Fruit fly (Drosophila melanogaster) whole organism, embryonic: Measurements from ENCODE around the gene ct.

Source experiments
- Atf6 ChIP-seq: fragments of 200-800 bp; sonication (Bioruptor generic); IDR thresholded peaks from 2 replicates; pipeline ENCODE4 v1.3.6; 2022; ENCODE audit warnings: missing biosample characterization, missing genetic modification characterization
- C15 ChIP-seq: fragments of 200-800 bp; sonication (Bioruptor generic); IDR thresholded peaks from 3 replicates; pipeline ENCODE4 v1.3.6; 2022; ENCODE audit warnings: missing biosample characterization, missing genetic modification characterization
- CG10274 ChIP-seq: fragments of 200-800 bp; sonication (Bioruptor generic); optimal IDR thresholded peaks from 3 replicates; lab custom pipeline; 2017; ENCODE audit warnings: missing biosample characterization, mild to moderate bottlenecking, missing genetic modification characterization
- CG11456 ChIP-seq: fragments of 200-800 bp; sonication (Bioruptor generic); IDR thresholded peaks from 3 replicates; pipeline ENCODE4 v1.3.6; 2022; ENCODE audit warnings: missing biosample characterization, missing genetic modification characterization
- CG12659 ChIP-seq: fragments of 200-800 bp; sonication (Bioruptor generic); optimal IDR thresholded peaks from 3 replicates; lab custom pipeline; 2017; ENCODE audit warnings: mild to moderate bottlenecking, missing biosample characterization, missing genetic modification reagents, missing genetic modification characterization
- CG13624 ChIP-seq: fragments of 200-800 bp; sonication (Bioruptor generic); optimal IDR thresholded peaks from 2 replicates; lab custom pipeline; 2016; ENCODE audit warnings: missing biosample characterization, missing genetic modification characterization
- CG15601 ChIP-seq: fragments of 200-800 bp; sonication (Bioruptor generic); optimal IDR thresholded peaks from 3 replicates; lab custom pipeline; 2019; ENCODE audit warnings: missing biosample characterization, mild to moderate bottlenecking, missing genetic modification characterization, moderate library complexity
- CG1603 ChIP-seq: fragments of 200-800 bp; sonication (Bioruptor generic); optimal IDR thresholded peaks from 2 replicates; lab custom pipeline; 2019; ENCODE audit warnings: missing biosample characterization, mild to moderate bottlenecking, missing genetic modification characterization, moderate library complexity
- CG30431 ChIP-seq: fragments of 200-800 bp; sonication (Bioruptor generic); optimal IDR thresholded peaks from 2 replicates; lab custom pipeline; 2017; ENCODE audit warnings: missing biosample characterization, missing genetic modification characterization
- CG3163 ChIP-seq: fragments of 200-800 bp; sonication (Bioruptor generic); optimal IDR thresholded peaks from 3 replicates; lab custom pipeline; 2016; ENCODE audit warnings: missing biosample characterization, missing genetic modification characterization
- CG4282 ChIP-seq: fragments of 200-800 bp; sonication (Bioruptor generic); optimal IDR thresholded peaks from 2 replicates; lab custom pipeline; 2016; ENCODE audit warnings: missing biosample characterization, missing genetic modification characterization
- CG4360 ChIP-seq: fragments of 200-800 bp; sonication (Bioruptor generic); IDR thresholded peaks from 2 replicates; pipeline ENCODE4 v1.3.6; 2022; ENCODE audit warnings: missing biosample characterization, missing genetic modification characterization
- CG4404 ChIP-seq: fragments of 200-800 bp; sonication (Bioruptor generic); IDR thresholded peaks from 2 replicates; pipeline ENCODE4 v1.3.6; 2022; ENCODE audit warnings: missing biosample characterization, missing genetic modification characterization
- CG6272 ChIP-seq: fragments of 200-800 bp; sonication (Bioruptor generic); IDR thresholded peaks from 2 replicates; pipeline ENCODE4 v1.3.6; 2022; ENCODE audit warnings: missing biosample characterization, missing genetic modification characterization
- CG7987 ChIP-seq: fragments of 200-800 bp; sonication (Bioruptor generic); optimal IDR thresholded peaks from 2 replicates; lab custom pipeline; 2018; ENCODE audit warnings: missing biosample characterization, mild to moderate bottlenecking, missing genetic modification characterization, moderate library complexity
- CG8765 ChIP-seq: fragments of 200-800 bp; sonication (Bioruptor generic); IDR thresholded peaks from 2 replicates; pipeline ENCODE4 v1.3.6; 2022; ENCODE audit warnings: missing biosample characterization, missing genetic modification characterization
- CG9437 ChIP-seq: fragments of 200-800 bp; sonication (Bioruptor generic); optimal IDR thresholded peaks from 2 replicates; lab custom pipeline; 2018; ENCODE audit warnings: missing biosample characterization, mild to moderate bottlenecking, missing genetic modification characterization
- CHES-1-like ChIP-seq: fragments of 200-800 bp; sonication (Bioruptor generic); optimal IDR thresholded peaks from 2 replicates; lab custom pipeline; 2016; ENCODE audit warnings: missing biosample characterization, missing genetic modification characterization
- Chrac-16 ChIP-seq: fragments of 200-800 bp; sonication (Bioruptor generic); optimal IDR thresholded peaks from 3 replicates; lab custom pipeline; 2016; ENCODE audit warnings: missing biosample characterization, missing genetic modification characterization
- Dad ChIP-seq: fragments of 200-800 bp; sonication (Bioruptor generic); optimal IDR thresholded peaks from 3 replicates; lab custom pipeline; 2016; ENCODE audit warnings: missing biosample characterization, missing genetic modification characterization
- Dip2 ChIP-seq: fragments of 200-800 bp; sonication (Bioruptor generic); IDR thresholded peaks from 2 replicates; pipeline ENCODE4 v1.3.6; 2022; ENCODE audit warnings: missing biosample characterization, missing genetic modification characterization
- Eip74EF ChIP-seq, 2 experiments: fragments of 200-800 bp in 1 of 2; fragments of >200 bp in 1 of 2; sonication (Bioruptor generic) in 1 of 2; optimal IDR thresholded peaks; 2 replicates each; lab custom pipeline; 2017 to 2019; ENCODE audit warnings: missing biosample characterization in 2 of 2, missing genetic modification characterization in 2 of 2, mild to moderate bottlenecking in 1 of 2, moderate library complexity in 1 of 2
- HLH54F ChIP-seq: fragments of 200-800 bp; sonication (Bioruptor generic); optimal IDR thresholded peaks from 3 replicates; lab custom pipeline; 2016; ENCODE audit warnings: missing biosample characterization, missing genetic modification characterization
- Hr3 ChIP-seq: fragments of 200-800 bp; sonication (Bioruptor generic); optimal IDR thresholded peaks from 3 replicates; lab custom pipeline; 2016; ENCODE audit warnings: missing biosample characterization, missing genetic modification characterization
- Hsf ChIP-seq: fragments of 200-800 bp; sonication (Bioruptor generic); optimal IDR thresholded peaks from 3 replicates; lab custom pipeline; 2016; ENCODE audit warnings: missing biosample characterization, missing genetic modification characterization
- Jarid2 ChIP-seq: fragments of 200-800 bp; sonication (Bioruptor generic); optimal IDR thresholded peaks from 3 replicates; lab custom pipeline; 2017; ENCODE audit warnings: mild to moderate bottlenecking, missing biosample characterization, missing genetic modification reagents, missing genetic modification characterization
- Kr ChIP-seq: fragments of 200-800 bp; sonication (Bioruptor generic); optimal IDR thresholded peaks from 2 replicates; lab custom pipeline; 2017; ENCODE audit warnings: missing biosample characterization, mild to moderate bottlenecking, missing genetic modification characterization
- Med ChIP-seq: fragments of 200-800 bp; sonication (Bioruptor generic); peaks from one replicate; lab custom pipeline; 2016; ENCODE audit warnings: missing biosample characterization, missing genetic modification characterization, mild to moderate bottlenecking, inconsistent platforms, moderate library complexity
- Oaz ChIP-seq: fragments of 200-800 bp; sonication (Bioruptor generic); IDR thresholded peaks from 2 replicates; pipeline ENCODE4 v1.3.6; 2022; ENCODE audit warnings: missing biosample characterization, missing genetic modification characterization
- Side ChIP-seq: fragments of 200-800 bp; sonication (Bioruptor generic); optimal IDR thresholded peaks from 2 replicates; lab custom pipeline; 2016; ENCODE audit warnings: missing biosample characterization, missing genetic modification characterization
- Trl ChIP-seq, 3 experiments: fragments of >200 bp in 2 of 3; fragments of 200-800 bp in 1 of 3; sonication (Bioruptor generic) in 1 of 3; optimal IDR thresholded peaks; 2 replicates in 1 of 3; 3 replicates in 2 of 3; lab custom pipeline; 2016 to 2017; ENCODE audit warnings: missing biosample characterization in 1 of 3, missing genetic modification characterization in 1 of 3
- YL-1 ChIP-seq: fragments of 200-800 bp; sonication (Bioruptor generic); optimal IDR thresholded peaks from 3 replicates; lab custom pipeline; 2017; ENCODE audit warnings: missing biosample characterization, mild to moderate bottlenecking, missing genetic modification characterization
- ash1 ChIP-seq: fragments of 200-800 bp; sonication (Bioruptor generic); optimal IDR thresholded peaks from 2 replicates; lab custom pipeline; 2018; ENCODE audit warnings: missing biosample characterization, mild to moderate bottlenecking, missing genetic modification characterization
- bab2 ChIP-seq: fragments of 200-800 bp; sonication (Bioruptor generic); optimal IDR thresholded peaks from 2 replicates; lab custom pipeline; 2016; ENCODE audit warnings: missing biosample characterization, missing genetic modification characterization
- cad ChIP-seq: fragments of >200 bp; optimal IDR thresholded peaks from 2 replicates; lab custom pipeline; 2017; ENCODE audit warnings: missing biosample characterization, missing genetic modification characterization
- crol ChIP-seq: fragments of 200-800 bp; sonication (Bioruptor generic); IDR thresholded peaks from 2 replicates; pipeline ENCODE4 v1.3.6; 2022; ENCODE audit warnings: missing biosample characterization, missing genetic modification characterization
- dimm ChIP-seq: fragments of 200-800 bp; sonication (Bioruptor generic); IDR thresholded peaks from 2 replicates; pipeline ENCODE4 v1.3.6; 2022; ENCODE audit warnings: missing biosample characterization, missing genetic modification characterization
- en ChIP-seq: fragments of 200-800 bp; sonication (Bioruptor generic); optimal IDR thresholded peaks from 2 replicates; lab custom pipeline; 2016; ENCODE audit warnings: missing biosample characterization, missing genetic modification characterization
- eve ChIP-seq, 2 experiments: fragments of >200 bp; optimal IDR thresholded peaks; 2 replicates each; lab custom pipeline; 2017; ENCODE audit warnings: missing biosample characterization in 2 of 2, missing genetic modification characterization in 2 of 2
- kah ChIP-seq: fragments of 200-800 bp; sonication (Bioruptor generic); optimal IDR thresholded peaks from 2 replicates; lab custom pipeline; 2018; ENCODE audit warnings: missing biosample characterization, mild to moderate bottlenecking, missing genetic modification characterization
- lbe ChIP-seq: fragments of 200-800 bp; sonication (Bioruptor generic); optimal IDR thresholded peaks from 2 replicates; lab custom pipeline; 2016; ENCODE audit warnings: missing biosample characterization, mild to moderate bottlenecking, missing genetic modification characterization
- mld ChIP-seq: fragments of 200-800 bp; sonication (Bioruptor generic); IDR thresholded peaks from 3 replicates; pipeline ENCODE4 v1.3.6; 2022; ENCODE audit warnings: missing biosample characterization, missing genetic modification characterization; ENCODE audit not compliant: partially characterized antibody
- nerfin-2 ChIP-seq: fragments of 200-800 bp; sonication (Bioruptor generic); IDR thresholded peaks from 2 replicates; pipeline ENCODE4 v1.3.6; 2022; ENCODE audit warnings: missing biosample characterization, missing genetic modification characterization; ENCODE audit not compliant: partially characterized antibody
- pb ChIP-seq: fragments of 200-800 bp; sonication (Bioruptor generic); optimal IDR thresholded peaks from 3 replicates; lab custom pipeline; 2016; ENCODE audit warnings: missing biosample characterization, missing genetic modification characterization
- pho ChIP-seq: fragments of 200-800 bp; sonication (Bioruptor generic); optimal IDR thresholded peaks from 2 replicates; lab custom pipeline; 2016; ENCODE audit warnings: missing biosample characterization, missing genetic modification characterization
- sc ChIP-seq, 3 experiments: fragments of >200 bp in 2 of 3; fragments of 200-800 bp in 1 of 3; sonication (Bioruptor generic) in 1 of 3; optimal IDR thresholded peaks; 2 replicates in 2 of 3; 3 replicates in 1 of 3; lab custom pipeline; 2017; ENCODE audit warnings: mild to moderate bottlenecking in 1 of 3, missing biosample characterization in 1 of 3, missing genetic modification characterization in 1 of 3, missing genetic modification reagents in 1 of 3
- sd ChIP-seq: fragments of 200-800 bp; sonication (Bioruptor generic); optimal IDR thresholded peaks from 3 replicates; lab custom pipeline; 2018; ENCODE audit warnings: missing biosample characterization, mild to moderate bottlenecking, missing genetic modification characterization, moderate library complexity
- slbo ChIP-seq: fragments of 200-800 bp; sonication (Bioruptor generic); IDR thresholded peaks from 2 replicates; pipeline ENCODE4 v1.3.6; 2022; ENCODE audit warnings: missing biosample characterization, missing genetic modification characterization
- slp2 ChIP-seq: fragments of 200-800 bp; sonication (Bioruptor generic); optimal IDR thresholded peaks from 2 replicates; lab custom pipeline; 2016; ENCODE audit warnings: missing biosample characterization, missing genetic modification characterization
- tio ChIP-seq: fragments of 200-800 bp; sonication (Bioruptor generic); optimal IDR thresholded peaks from 2 replicates; lab custom pipeline; 2017; ENCODE audit warnings: missing biosample characterization, missing genetic modification characterization, inconsistent platforms
- yki ChIP-seq: fragments of >200 bp; optimal IDR thresholded peaks from 3 replicates; lab custom pipeline; 2018

Gene ct

dm6 chrX:7709708-7710438 is 101.6 kb downstream of the ct start (continued):
- TF ChIP-seq Oaz (no peak), CG9437 (GFP tag; lab: Kevin White, UChicago) (no peak), nerfin-2 (GFP tag; lab: Robert Waterston, UW) (no peak), C15 (no peak), CG12659 (GFP tag; lab: Kevin White, UChicago) (no peak), en (GFP tag; lab: Kevin White, UChicago) (no peak), CG1603 (no peak), CG8765 (GFP tag; lab: Robert Waterston, UW) (no peak), tio (GFP tag; lab: Kevin White, UChicago) (no peak), slbo (GFP tag; lab: Robert Waterston, UW) (no peak), Chrac-16 (GFP tag; lab: Kevin White, UChicago) (no peak), YL-1 (GFP tag; lab: Kevin White, UChicago) (no peak), CG11456 (GFP tag; lab: Robert Waterston, UW) (no peak), Eip74EF (GFP tag; optimal IDR thresholded peaks at IDR 0.05; lab: Kevin White, UChicago) (no peak), CG6272 (GFP tag; lab: Robert Waterston, UW) (no peak), crol (GFP tag; lab: Robert Waterston, UW) (no peak), kah (GFP tag; lab: Kevin White, UChicago) (no peak), CG13624 (no peak), CG3163 (peak; percentile 74), HLH54F (no peak), Med (peak; percentile 68), ash1 (GFP tag; lab: Kevin White, UChicago) (no peak), CG4360 (GFP tag; lab: Robert Waterston, UW) (peak; percentile 83), cad (no peak), Trl (optimal IDR thresholded peaks at IDR 0.05; lab: Kevin White, UChicago) (peak; percentile 82 to 85), Trl (GFP tag; optimal IDR thresholded peaks at IDR 0.05; lab: Kevin White, UChicago) (no peak), CG4282 (GFP tag; lab: Kevin White, UChicago) (no peak), CHES-1-like (peak; percentile 8), Dad (GFP tag; lab: Kevin White, UChicago) (no peak), CG15601 (tag; lab: Kevin White, UChicago) (no peak), CG4404 (GFP tag; lab: Robert Waterston, UW) (no peak), Dip2 (GFP tag; lab: Robert Waterston, UW) (no peak), mld (no peak), Side (GFP tag; lab: Kevin White, UChicago) (no peak), pb (GFP tag; lab: Kevin White, UChicago) (no peak), sc (optimal IDR thresholded peaks at IDR 0.05; lab: Kevin White, UChicago) (no peak), sc (GFP tag; optimal IDR thresholded peaks at IDR 0.05; lab: Kevin White, UChicago) (no peak), dimm (GFP tag; lab: Robert Waterston, UW) (no peak), Kr (GFP tag; lab: Kevin White, UChicago) (no peak), eve (GFP tag; optimal IDR thresholded peaks at IDR 0.05; lab: Kevin White, UChicago) (peak in 1 of 2 experiments; percentile 67), sd (tag; lab: Kevin White, UChicago) (peak; percentile 40), slp2 (GFP tag; lab: Kevin White, UChicago) (no peak), lbe (no peak), pho (no peak), Atf6 (GFP tag; lab: Robert Waterston, UW) (no peak), bab2 (no peak), CG10274 (GFP tag; lab: Kevin White, UChicago) (no peak), Hr3 (GFP tag; lab: Kevin White, UChicago) (no peak), yki (lab: Kevin White, UChicago) (peak; percentile 22), CG30431 (GFP tag; lab: Kevin White, UChicago) (no peak), CG7987 (GFP tag; lab: Kevin White, UChicago) (no peak), Hsf (GFP tag; lab: Kevin White, UChicago) (no peak), Jarid2 (no peak)
